Worm (Caenorhabditis elegans) whole organism, young adult: ENCODE measurements around the gene C09B8.4.

ENCODE experiments used
- B0019.2 ChIP-seq: fragments of 200-800 bp; sonication (Bioruptor generic); conservative IDR thresholded peaks from 2 replicates; pipeline ENCODE4 v1.3.6; 2022; ENCODE audit warnings: missing genetic modification reagents, missing genetic modification characterization, missing compliant biosample characterization
- B0035.1 ChIP-seq: sonication (generic microtip); optimal IDR thresholded peaks from 2 replicates; lab custom pipeline; 2016; ENCODE audit warnings: missing genetic modification characterization, mild to moderate bottlenecking, missing compliant biosample characterization, missing genotype, missing genetic modification reagents
- F10E7.11 ChIP-seq: sonication (generic microtip); optimal IDR thresholded peaks from 2 replicates; lab custom pipeline; 2017; ENCODE audit warnings: mild to moderate bottlenecking, missing genetic modification characterization, moderate library complexity, missing compliant biosample characterization
- F37B4.10 ChIP-seq: fragments of 200-800 bp; sonication (Bioruptor generic); IDR thresholded peaks from 2 replicates; pipeline ENCODE4 v1.3.6; 2022; ENCODE audit warnings: missing genetic modification characterization, missing compliant biosample characterization
- F52B5.7 ChIP-seq: sonication (generic microtip); optimal IDR thresholded peaks from 2 replicates; lab custom pipeline; 2016; ENCODE audit warnings: mild to moderate bottlenecking, missing genetic modification characterization, missing compliant biosample characterization
- K11D2.4 ChIP-seq: fragments of 200-800 bp; sonication (Bioruptor generic); IDR thresholded peaks from 2 replicates; pipeline ENCODE4 v1.3.6; 2022; ENCODE audit warnings: missing genetic modification reagents, missing genetic modification characterization, missing compliant biosample characterization
- K12H6.12 ChIP-seq: fragments of 200-800 bp; sonication (Bioruptor generic); optimal IDR thresholded peaks from 2 replicates; lab custom pipeline; 2018; ENCODE audit warnings: mild to moderate bottlenecking, missing genetic modification characterization, missing compliant biosample characterization
- Y79H2A.3 ChIP-seq: fragments of 200-800 bp; sonication (Bioruptor generic); conservative IDR thresholded peaks from 2 replicates; pipeline ENCODE4 v1.3.6; 2022; ENCODE audit warnings: missing genetic modification reagents, missing genetic modification characterization, missing compliant biosample characterization
- Y95B8A.8 ChIP-seq: fragments of 200-800 bp; sonication (Bioruptor generic); IDR thresholded peaks from 2 replicates; pipeline ENCODE4 v1.3.6; 2022; ENCODE audit warnings: missing genetic modification reagents, missing genetic modification characterization, missing compliant biosample characterization
- aptf-3 ChIP-seq: fragments of 200-800 bp; sonication (Bioruptor generic); IDR thresholded peaks from 2 replicates; pipeline ENCODE4 v1.3.6; 2022; ENCODE audit warnings: missing genetic modification characterization, missing compliant biosample characterization
- bed-1 ChIP-seq: fragments of 200-800 bp; sonication (Bioruptor generic); IDR thresholded peaks from 2 replicates; pipeline ENCODE4 v1.3.6; 2022; ENCODE audit warnings: missing genetic modification reagents, missing genetic modification characterization, missing compliant biosample characterization
- ceh-40 ChIP-seq: fragments of 200-800 bp; sonication (Bioruptor generic); IDR thresholded peaks from 2 replicates; pipeline ENCODE4 v1.3.6; 2022; ENCODE audit warnings: missing genetic modification characterization, missing compliant biosample characterization
- dox-1 ChIP-seq: fragments of 200-800 bp; sonication (Bioruptor generic); IDR thresholded peaks from 2 replicates; pipeline ENCODE4 v1.3.6; 2022; ENCODE audit warnings: missing genetic modification reagents, missing genetic modification characterization, missing compliant biosample characterization
- egrh-3 ChIP-seq: fragments of 200-800 bp; sonication (Bioruptor generic); IDR thresholded peaks from 2 replicates; pipeline ENCODE4 v1.3.6; 2022; ENCODE audit warnings: missing genetic modification reagents, missing genetic modification characterization, missing compliant biosample characterization
- hlh-26 ChIP-seq: fragments of 200-800 bp; sonication (Bioruptor generic); conservative IDR thresholded peaks from 2 replicates; pipeline ENCODE4 v1.3.6; 2022; ENCODE audit warnings: missing genetic modification reagents, missing genetic modification characterization, missing compliant biosample characterization
- hmg-20 ChIP-seq: fragments of 200-800 bp; sonication (Bioruptor generic); IDR thresholded peaks from 2 replicates; pipeline ENCODE4 v1.3.6; 2022; ENCODE audit warnings: missing genetic modification reagents, missing genetic modification characterization, missing compliant biosample characterization
- hsf-1 ChIP-seq: fragments of 200-800 bp; sonication (Bioruptor generic); IDR thresholded peaks from 2 replicates; pipeline ENCODE4 v1.3.6; 2022; ENCODE audit warnings: missing genetic modification reagents, missing genetic modification characterization, missing compliant biosample characterization
- lin-26 ChIP-seq: fragments of 200-800 bp; sonication (Bioruptor generic); IDR thresholded peaks from 2 replicates; pipeline ENCODE4 v1.3.6; 2022; ENCODE audit warnings: missing genetic modification reagents, missing genetic modification characterization, missing compliant biosample characterization
- lin-35 ChIP-seq, 3 experiments: fragments of 150-350 bp in 2 of 3; sonication (generic microtip) in 1 of 3; optimal IDR thresholded peaks; 2 replicates each; lab custom pipeline; 2014 to 2018; ENCODE audit warnings: missing biosample characterization in 3 of 3, missing genetic modification characterization in 3 of 3, missing genetic modification reagents in 3 of 3
- madf-6 ChIP-seq: fragments of 200-800 bp; sonication (Bioruptor generic); IDR thresholded peaks from 2 replicates; pipeline ENCODE4 v1.3.6; 2022; ENCODE audit warnings: missing genetic modification reagents, missing genetic modification characterization, missing compliant biosample characterization
- mcd-1 ChIP-seq: fragments of 200-800 bp; sonication (Bioruptor generic); IDR thresholded peaks from 2 replicates; pipeline ENCODE4 v1.3.6; 2022; ENCODE audit warnings: missing genetic modification reagents, missing genetic modification characterization, missing compliant biosample characterization
- rcor-1 ChIP-seq: fragments of 200-800 bp; sonication (Bioruptor generic); IDR thresholded peaks from 2 replicates; pipeline ENCODE4 v1.3.6; 2022; ENCODE audit warnings: missing genetic modification reagents, missing genetic modification characterization, missing compliant biosample characterization
- rec-8 ChIP-seq, 2 experiments: sonication (generic microtip); optimal IDR thresholded peaks; 2 replicates each; lab custom pipeline; 2016; ENCODE audit warnings: mild to moderate bottlenecking in 2 of 2, missing genetic modification characterization in 2 of 2, missing genetic modification reagents in 2 of 2, missing genotype in 2 of 2, missing biosample characterization in 1 of 2, missing compliant biosample characterization in 1 of 2, moderate library complexity in 1 of 2
- sdz-38 ChIP-seq: sonication (generic microtip); optimal IDR thresholded peaks from 2 replicates; lab custom pipeline; 2016; ENCODE audit warnings: missing genotype, missing genetic modification characterization, missing compliant biosample characterization
- sea-2 ChIP-seq: fragments of 200-800 bp; sonication (Bioruptor generic); IDR thresholded peaks from 2 replicates; pipeline ENCODE4 v1.3.6; 2022; ENCODE audit warnings: missing genetic modification characterization, missing compliant biosample characterization
- snpc-1.3 ChIP-seq: sonication (generic microtip); optimal IDR thresholded peaks from 2 replicates; lab custom pipeline; 2017; ENCODE audit warnings: missing genetic modification characterization, mild to moderate bottlenecking, missing compliant biosample characterization, antibody characterized with exemption, moderate library complexity, missing genotype, missing genetic modification reagents; ENCODE audit not compliant: insufficient read depth
- somi-1 ChIP-seq: fragments of 200-800 bp; sonication (Bioruptor generic); optimal IDR thresholded peaks from 2 replicates; lab custom pipeline; 2018; ENCODE audit warnings: mild to moderate bottlenecking, missing genetic modification characterization, missing compliant biosample characterization
- zfh-2 ChIP-seq: fragments of 200-800 bp; sonication (Bioruptor generic); conservative IDR thresholded peaks from 2 replicates; pipeline ENCODE4 v1.3.6; 2022; ENCODE audit warnings: missing genetic modification reagents, missing genetic modification characterization, missing compliant biosample characterization
- ztf-22 ChIP-seq: fragments of 200-800 bp; sonication (Bioruptor generic); optimal IDR thresholded peaks from 2 replicates; lab custom pipeline; 2018; ENCODE audit warnings: mild to moderate bottlenecking, missing genetic modification characterization, moderate library complexity, missing compliant biosample characterization
- ztf-28 ChIP-seq: fragments of 200-800 bp; sonication (Bioruptor generic); IDR thresholded peaks from 2 replicates; pipeline ENCODE4 v1.3.6; 2022; ENCODE audit warnings: missing genetic modification reagents, missing genetic modification characterization, missing compliant biosample characterization

The C09B8.4 gene

ce11 chrX:5976206-5976960, 43.4 kb downstream of the C09B8.4 start (continued):
- 0 out of 2 replicates have a peak, but pooled peaks have one; percentile 13 for TF ChIP-seq rcor-1 (GFP tag; lab: Robert Waterston, UW)
- no peak for TF ChIP-seq hsf-1 (GFP tag; lab: Robert Waterston, UW)
- TF ChIP-seq aptf-3 = no peak
- peak; percentile 27; the same call in 1 of the 2 replicates for TF ChIP-seq dox-1 (GFP tag; lab: Robert Waterston, UW)
- peak; percentile 7 for TF ChIP-seq somi-1 (GFP tag; lab: Kevin White, UChicago)
- no peak for TF ChIP-seq snpc-1.3
- no peak for TF ChIP-seq lin-26 (GFP tag; lab: Robert Waterston, UW)
- TF ChIP-seq ceh-40 (GFP tag; lab: Robert Waterston, UW) = no peak
- peak; percentile 62; the same call in 1 of the 2 replicates for TF ChIP-seq egrh-3 (GFP tag; lab: Robert Waterston, UW)
- 0 out of 2 replicates have a peak, but pooled peaks have one; percentile 8 for TF ChIP-seq K11D2.4 (GFP tag; lab: Robert Waterston, UW)
- peak in 1 of 3 experiments; percentile 69 for TF ChIP-seq lin-35 (GFP tag; optimal IDR thresholded peaks at IDR 0.05; lab: Kevin White, UChicago)
- no peak for TF ChIP-seq rec-8 (tag; optimal IDR thresholded peaks at IDR 0.05; lab: Kevin White, UChicago)
- no peak for TF ChIP-seq F10E7.11 (tag; lab: Kevin White, UChicago)
- TF ChIP-seq Y79H2A.3 (GFP tag; lab: Robert Waterston, UW) = no peak
- no peak for TF ChIP-seq hlh-26
- TF ChIP-seq Y95B8A.8 (GFP tag; lab: Robert Waterston, UW) = no peak
- TF ChIP-seq B0019.2 (GFP tag; lab: Robert Waterston, UW) = no peak
- peak; percentile 50 for TF ChIP-seq K12H6.12 (tag; lab: Kevin White, UChicago)
- peak; percentile 92 for TF ChIP-seq zfh-2 (GFP tag; lab: Robert Waterston, UW)
- TF ChIP-seq mcd-1 (GFP tag; lab: Robert Waterston, UW) = peak; percentile 42; the same call in 1 of the 2 replicates
- TF ChIP-seq, all 124 proteins: peak for 11

- TF ChIP-seq sea-2 (GFP tag; lab: Robert Waterston, UW) (no peak), sdz-38 (tag; lab: Kevin White, UChicago) (no peak), F10E7.11 (tag; lab: Kevin White, UChicago) (no peak), F52B5.7 (tag; lab: Kevin White, UChicago) (no peak), lin-35 (GFP tag; optimal IDR thresholded peaks at IDR 0.05; lab: Kevin White, UChicago) (no peak), hmg-20 (GFP tag; lab: Robert Waterston, UW) (no peak), F37B4.10 (GFP tag; lab: Robert Waterston, UW) (no peak), ztf-22 (GFP tag; lab: Kevin White, UChicago) (no peak), madf-6 (GFP tag; lab: Robert Waterston, UW) (no peak)
- TF ChIP-seq, all 124 proteins: peak for 0
These were observed 44.0 kb downstream of the C09B8.4 start for ce11 chrX:5975726-5976125.

- TF ChIP-seq B0019.2 (GFP tag; lab: Robert Waterston, UW) = no peak
These were observed 44.5 kb downstream of the C09B8.4 start for ce11 chrX:5975228-5975627.

- no peak for TF ChIP-seq B0035.1 (tag; lab: Kevin White, UChicago)
- no peak for TF ChIP-seq bed-1 (GFP tag; lab: Robert Waterston, UW)
- TF ChIP-seq ztf-28 (GFP tag; lab: Robert Waterston, UW) = no peak
- no peak for TF ChIP-seq Y95B8A.8 (GFP tag; lab: Robert Waterston, UW)
- TF ChIP-seq zfh-2 (GFP tag; lab: Robert Waterston, UW) = peak; percentile 46; the same call in 1 of the 2 replicates
These were observed 47.5 kb downstream of the C09B8.4 start for ce11 chrX:5972212-5972611.
